Fruit fly (Drosophila melanogaster): Measurements from ENCODE around the gene CG12689.

The CG12689 gene

DNA sequence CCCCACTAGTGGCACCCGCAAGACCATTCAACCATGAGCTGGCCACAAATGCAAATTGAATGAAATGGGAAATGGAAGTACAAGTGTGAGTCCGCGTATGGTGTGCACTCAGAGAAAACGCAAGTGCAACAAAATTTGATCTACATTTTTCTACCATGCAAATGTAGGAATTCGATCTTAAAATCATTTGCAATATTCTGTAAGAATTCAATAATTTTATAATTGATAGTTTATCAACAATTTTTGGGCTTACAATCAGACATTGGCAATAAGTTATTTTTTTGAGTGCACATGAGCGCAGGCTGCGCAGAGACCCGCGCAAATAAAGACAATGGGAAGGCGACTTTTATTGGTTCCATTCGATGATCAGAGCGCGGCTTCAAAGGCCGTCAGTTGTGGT lies 14.7 kb downstream of the CG12689 start (continued):
- TF ChIP-seq onecut (GFP tag; IDR thresholded peaks at IDR 0.05): no peak
- peak; percentile 14 for TF ChIP-seq gsb-n (tag; optimal IDR thresholded peaks at IDR 0.05)
- no peak for TF ChIP-seq Dek (tag; optimal IDR thresholded peaks at IDR 0.05)
- no peak for TF ChIP-seq pros (GFP tag; optimal IDR thresholded peaks at IDR 0.05)
- TF ChIP-seq CG17361 (GFP tag; IDR thresholded peaks at IDR 0.05): peak; percentile 52; the same call in 2 of the 3 replicates
- no peak for TF ChIP-seq twi (tag; optimal IDR thresholded peaks at IDR 0.05)
- no peak for TF ChIP-seq toy (GFP tag; IDR thresholded peaks at IDR 0.05)
- no peak for TF ChIP-seq crol (GFP tag; IDR thresholded peaks at IDR 0.05)
- TF ChIP-seq p53 (GFP tag; optimal IDR thresholded peaks at IDR 0.05): no peak
- TF ChIP-seq CG31224 (GFP tag; IDR thresholded peaks at IDR 0.05): no peak
- no peak for TF ChIP-seq HmgZ (tag; optimal IDR thresholded peaks at IDR 0.05)
- TF ChIP-seq Dip2 (GFP tag; IDR thresholded peaks at IDR 0.05): no peak
- no peak for TF ChIP-seq CG10321 (GFP tag; IDR thresholded peaks at IDR 0.05)
- TF ChIP-seq CG1024 (GFP tag; IDR thresholded peaks at IDR 0.05): 0 out of 2 replicates have a peak, but pooled peaks have one; percentile 42
- peak; percentile 43; the same call in 2 of the 3 replicates for TF ChIP-seq tgo (GFP tag; IDR thresholded peaks at IDR 0.05)
- TF ChIP-seq schlank (tag; optimal IDR thresholded peaks at IDR 0.05): no peak
- TF ChIP-seq CG4730 (GFP tag; IDR thresholded peaks at IDR 0.05): no peak
- no peak for TF ChIP-seq lov (optimal IDR thresholded peaks at IDR 0.05)
- TF ChIP-seq lov (GFP tag; IDR thresholded peaks at IDR 0.05): no peak
- no peak for TF ChIP-seq Bdp1 (GFP tag; optimal IDR thresholded peaks at IDR 0.05)
- no peak for TF ChIP-seq NK7.1 (GFP tag; optimal IDR thresholded peaks at IDR 0.05)
- TF ChIP-seq CG7928 (GFP tag; optimal IDR thresholded peaks at IDR 0.05): no peak
- no peak for TF ChIP-seq B-H1 (GFP tag; IDR thresholded peaks at IDR 0.05)
- no peak for TF ChIP-seq CG15514 (GFP tag; optimal IDR thresholded peaks at IDR 0.05)
- no peak for TF ChIP-seq CG8089 (GFP tag; optimal IDR thresholded peaks at IDR 0.05)
- TF ChIP-seq al (GFP tag; IDR thresholded peaks at IDR 0.05): no peak
- TF ChIP-seq kah (GFP tag; optimal IDR thresholded peaks at IDR 0.05): no peak
- no peak for TF ChIP-seq sob (GFP tag; IDR thresholded peaks at IDR 0.05)
- TF ChIP-seq crc (GFP tag; optimal IDR thresholded peaks at IDR 0.05): no peak
- no peak for TF ChIP-seq CG31388 (GFP tag; optimal IDR thresholded peaks at IDR 0.05)
- TF ChIP-seq CG13775 (GFP tag; optimal IDR thresholded peaks at IDR 0.05): peak; percentile 21
- TF ChIP-seq CG9609 (GFP tag; optimal IDR thresholded peaks at IDR 0.05): no peak
- TF ChIP-seq CG6254 (GFP tag; optimal IDR thresholded peaks at IDR 0.05): peak; percentile 20
- no peak for TF ChIP-seq Lim3 (GFP tag; IDR thresholded peaks at IDR 0.05)
- TF ChIP-seq Mes4 (GFP tag; optimal IDR thresholded peaks at IDR 0.05): no peak
- peak; percentile 47 for TF ChIP-seq CG17359 (tag; optimal IDR thresholded peaks at IDR 0.05)
- TF ChIP-seq dati (GFP tag; IDR thresholded peaks at IDR 0.05): no peak
- TF ChIP-seq CkIIα-i1 (GFP tag; IDR thresholded peaks at IDR 0.05): no peak
- no peak for TF ChIP-seq CG4328 (GFP tag; optimal IDR thresholded peaks at IDR 0.05)
- TF ChIP-seq HHEX (GFP tag; optimal IDR thresholded peaks at IDR 0.05): no peak
- TF ChIP-seq CG18599 (GFP tag; optimal IDR thresholded peaks at IDR 0.05): peak; percentile 13
- TF ChIP-seq CG34422 (GFP tag; IDR thresholded peaks at IDR 0.05): 0 out of 3 replicates have a peak, but pooled peaks have one; percentile 41
- peak; percentile 58 for TF ChIP-seq CG31441 (GFP tag; IDR thresholded peaks at IDR 0.05)
- TF ChIP-seq en (GFP tag; optimal IDR thresholded peaks at IDR 0.05): no peak
- no peak for TF ChIP-seq cwo (GFP tag; optimal IDR thresholded peaks at IDR 0.05)
- no peak for TF ChIP-seq Nf-YC (tag; optimal IDR thresholded peaks at IDR 0.05)
- no peak for TF ChIP-seq scrt (GFP tag; optimal IDR thresholded peaks at IDR 0.05)
- TF ChIP-seq Dref (GFP tag; IDR thresholded peaks at IDR 0.05): no peak
- peak; percentile 69 for TF ChIP-seq CG9727 (GFP tag; optimal IDR thresholded peaks at IDR 0.05)
- TF ChIP-seq dysf (GFP tag; IDR thresholded peaks at IDR 0.05): peak; percentile 43; the same call in 1 of the 3 replicates
- TF ChIP-seq ci (GFP tag; IDR thresholded peaks at IDR 0.05): peak; percentile 40; the same call in 1 of the 3 replicates
- TF ChIP-seq fd3F (GFP tag; optimal IDR thresholded peaks at IDR 0.05): no peak
- TF ChIP-seq YL-1 (GFP tag; optimal IDR thresholded peaks at IDR 0.05): no peak
